Worm (Caenorhabditis elegans) whole organism, dauer: Measurements from ENCODE around the gene F59A7.12.

Experiments
- unc-62 ChIP-seq: sonication (generic microtip); optimal IDR thresholded peaks from 2 replicates; lab custom pipeline; 2017; ENCODE audit warnings: missing biosample characterization, missing genetic modification reagents, missing genetic modification characterization

Gene F59A7.12

ce11 chrV:2076043-2076442 lies 46.1 kb downstream of the F59A7.12 start:
- TF ChIP-seq unc-62: no peak
